Worm (Caenorhabditis elegans) whole organism, L4/young adult: ENCODE measurements around the gene F34H10.3.

Experiments used
- W03F9.2 ChIP-seq: fragments of 150-350 bp; optimal IDR thresholded peaks from 2 replicates; lab custom pipeline; 2014; ENCODE audit warnings: missing biosample characterization, missing genetic modification characterization
- dao-5 ChIP-seq: sonication (generic microtip); optimal IDR thresholded peaks from 2 replicates; lab custom pipeline; 2016; ENCODE audit warnings: missing genotype, missing genetic modification characterization, moderate library complexity, missing compliant biosample characterization
- him-1 ChIP-seq: sonication (generic microtip); optimal IDR thresholded peaks from 2 replicates; lab custom pipeline; 2016; ENCODE audit warnings: missing genotype, missing genetic modification reagents, missing genetic modification characterization, missing compliant biosample characterization

The F34H10.3 gene

ce11 chrX:9603180-9603579 lies 31.6 kb downstream of the F34H10.3 start:
- TF ChIP-seq him-1 (tag; lab: Kevin White, UChicago) (no peak), dao-5 (tag; lab: Kevin White, UChicago) (no peak), W03F9.2 (no peak)

ce11 chrX:9602625-9603024 lies 32.2 kb downstream of the F34H10.3 start:
- TF ChIP-seq dao-5 (tag; lab: Kevin White, UChicago) (no peak), him-1 (tag; lab: Kevin White, UChicago) (no peak), W03F9.2 (no peak)

- no peak for TF ChIP-seq dao-5 (tag; lab: Kevin White, UChicago)
- TF ChIP-seq him-1 (tag; lab: Kevin White, UChicago), result no peak
- no peak for TF ChIP-seq W03F9.2
These were observed 37.5 kb downstream of the F34H10.3 start for ce11 chrX:9597299-9597698.

ce11 chrX:9589123-9589522 lies 45.7 kb downstream of the F34H10.3 start, which contains the start of gene del-8:
del-8 (plus strand) TSS chrX:9589423.
- TF ChIP-seq dao-5 (tag; lab: Kevin White, UChicago) (no peak), W03F9.2 (no peak), him-1 (tag; lab: Kevin White, UChicago) (no peak)

- TF ChIP-seq him-1 (tag; lab: Kevin White, UChicago), result no peak
- TF ChIP-seq dao-5 (tag; lab: Kevin White, UChicago), result no peak
- TF ChIP-seq W03F9.2, result no peak
These were observed 47.2 kb downstream of the F34H10.3 start, which contains the start of gene gpx-3 for ce11 chrX:9587642-9588041. gpx-3 (plus strand) TSS chrX:9587942.

ce11 chrX:9585584-9586166 lies 49.1 kb downstream of the F34H10.3 start:
- TF ChIP-seq him-1 (tag; lab: Kevin White, UChicago) (no peak), W03F9.2 (no peak), dao-5 (tag; lab: Kevin White, UChicago) (no peak)

- TF ChIP-seq dao-5 (tag; lab: Kevin White, UChicago), result no peak
- no peak for TF ChIP-seq him-1 (tag; lab: Kevin White, UChicago)
- TF ChIP-seq W03F9.2, result no peak
These were observed 50.5 kb downstream of the F34H10.3 start, which contains the start of gene gpx-5 for ce11 chrX:9584333-9584732. gpx-5 (plus strand) TSS chrX:9584668.
